Worm (Caenorhabditis elegans) whole organism, L1 larva: ENCODE measurements around the gene F31D4.2.

Source experiments
- C16A3.4 ChIP-seq: fragments of 150-350 bp; optimal IDR thresholded peaks from 2 replicates; lab custom pipeline; 2014; ENCODE audit warnings: missing biosample characterization, missing genetic modification characterization
- C34B4.2 ChIP-seq: sonication (generic microtip); optimal IDR thresholded peaks from 2 replicates; lab custom pipeline; 2017; ENCODE audit warnings: mild to moderate bottlenecking, missing genetic modification characterization, missing compliant biosample characterization
- alr-1 ChIP-seq: fragments of 200-800 bp; sonication (Bioruptor generic); optimal IDR thresholded peaks from 2 replicates; lab custom pipeline; 2018; ENCODE audit warnings: borderline replicate concordance, mild to moderate bottlenecking, missing genetic modification characterization, missing compliant biosample characterization
- aly-2 ChIP-seq: fragments of 150-350 bp; optimal IDR thresholded peaks from 2 replicates; lab custom pipeline; 2014; ENCODE audit warnings: missing biosample characterization, missing genetic modification characterization
- ceh-82 ChIP-seq, 3 experiments: fragments of 150-350 bp in 1 of 3; sonication (generic microtip) in 2 of 3; optimal IDR thresholded peaks; 2 replicates each; lab custom pipeline; 2014 to 2017; ENCODE audit warnings: missing biosample characterization in 3 of 3, missing genetic modification characterization in 3 of 3
- ceh-88 ChIP-seq: fragments of 200-800 bp; sonication (Bioruptor generic); IDR thresholded peaks from 2 replicates; pipeline ENCODE4 v1.3.6; 2022; ENCODE audit warnings: missing genetic modification characterization, missing compliant biosample characterization
- dpl-1 ChIP-seq, 3 experiments: fragments of 150-350 bp in 2 of 3; sonication (generic microtip) in 1 of 3; optimal IDR thresholded peaks; 2 replicates each; lab custom pipeline; 2014 to 2017; ENCODE audit warnings: missing biosample characterization in 3 of 3, missing genetic modification characterization in 3 of 3, missing genetic modification reagents in 3 of 3
- efl-1 ChIP-seq, 4 experiments: fragments of 150-350 bp; optimal IDR thresholded peaks in 3 of 4; peaks in 1 of 4; 1 replicate in 1 of 4; 2 replicates in 3 of 4; lab custom pipeline; 2014; ENCODE audit warnings: missing biosample characterization in 2 of 4, missing genetic modification characterization in 2 of 4, missing genetic modification reagents in 2 of 4
- efl-3 ChIP-seq: fragments of 200-800 bp; sonication (Bioruptor generic); optimal IDR thresholded peaks from 2 replicates; lab custom pipeline; 2018; ENCODE audit warnings: mild to moderate bottlenecking, missing genetic modification characterization, missing compliant biosample characterization
- egl-13 ChIP-seq: sonication (generic microtip); optimal IDR thresholded peaks from 2 replicates; lab custom pipeline; 2016; ENCODE audit warnings: missing genotype, missing genetic modification reagents, missing genetic modification characterization, missing compliant biosample characterization
- ets-5 ChIP-seq: fragments of 200-800 bp; sonication (Bioruptor generic); IDR thresholded peaks from 2 replicates; pipeline ENCODE4 v1.3.6; 2022; ENCODE audit warnings: missing genetic modification characterization, missing compliant biosample characterization
- fkh-10 ChIP-seq: sonication (generic microtip); optimal IDR thresholded peaks from 2 replicates; lab custom pipeline; 2017; ENCODE audit warnings: missing biosample characterization, missing genetic modification reagents, missing genetic modification characterization
- fkh-8 ChIP-seq: sonication (generic microtip); optimal IDR thresholded peaks from 2 replicates; lab custom pipeline; 2016; ENCODE audit warnings: mild to moderate bottlenecking, missing genetic modification characterization, missing compliant biosample characterization
- hlh-17 ChIP-seq: fragments of 200-800 bp; sonication (Bioruptor generic); optimal IDR thresholded peaks from 2 replicates; lab custom pipeline; 2018; ENCODE audit warnings: missing genetic modification characterization, mild to moderate bottlenecking, missing compliant biosample characterization, moderate library complexity, borderline replicate concordance
- isw-1 ChIP-seq: fragments of 200-800 bp; sonication (Bioruptor generic); IDR thresholded peaks from 2 replicates; pipeline ENCODE4 v1.3.6; 2022; ENCODE audit warnings: missing genetic modification characterization, missing compliant biosample characterization
- lin-14 ChIP-seq: fragments of 200-800 bp; sonication (Bioruptor generic); optimal IDR thresholded peaks from 2 replicates; lab custom pipeline; 2018; ENCODE audit warnings: mild to moderate bottlenecking, missing genetic modification characterization, moderate library complexity, missing compliant biosample characterization
- lin-15B ChIP-seq: fragments of 150-350 bp; sonication (generic microtip); optimal IDR thresholded peaks from 3 replicates; lab custom pipeline; 2014; ENCODE audit warnings: missing biosample characterization, missing genetic modification characterization
- lin-35 ChIP-seq, 2 experiments: fragments of 150-350 bp; optimal IDR thresholded peaks; 2 replicates each; lab custom pipeline; 2014; ENCODE audit warnings: missing biosample characterization in 2 of 2, missing genetic modification characterization in 2 of 2, missing genetic modification reagents in 2 of 2
- lir-3 ChIP-seq: sonication (generic microtip); optimal IDR thresholded peaks from 2 replicates; lab custom pipeline; 2016; ENCODE audit warnings: mild to moderate bottlenecking, missing genetic modification characterization, moderate library complexity, missing compliant biosample characterization; ENCODE audit not compliant: poor library complexity
- lsy-2 ChIP-seq, 2 experiments: fragments of 150-350 bp; optimal IDR thresholded peaks; 2 replicates each; lab custom pipeline; 2014; ENCODE audit warnings: missing biosample characterization in 2 of 2, missing genetic modification characterization in 2 of 2
- mep-1 ChIP-seq: fragments of 150-350 bp; optimal IDR thresholded peaks from 2 replicates; lab custom pipeline; 2014; ENCODE audit warnings: missing biosample characterization, missing genetic modification characterization
- nhr-12 ChIP-seq: sonication (generic microtip); optimal IDR thresholded peaks from 2 replicates; lab custom pipeline; 2017; ENCODE audit warnings: missing biosample characterization, missing genetic modification characterization
- nhr-19 ChIP-seq: fragments of 200-800 bp; sonication (Bioruptor generic); conservative IDR thresholded peaks from 2 replicates; pipeline ENCODE4 v1.3.6; 2022; ENCODE audit warnings: missing genetic modification characterization, missing compliant biosample characterization
- nhr-20 ChIP-seq: sonication (generic microtip); optimal IDR thresholded peaks from 2 replicates; lab custom pipeline; 2016; ENCODE audit warnings: mild to moderate bottlenecking, missing genetic modification characterization, missing compliant biosample characterization
- nhr-237 ChIP-seq: fragments of 150-350 bp; optimal IDR thresholded peaks from 2 replicates; lab custom pipeline; 2014; ENCODE audit warnings: missing biosample characterization, missing genetic modification characterization
- nhr-28 ChIP-seq: fragments of 150-350 bp; optimal IDR thresholded peaks from 2 replicates; lab custom pipeline; 2014; ENCODE audit warnings: missing biosample characterization, missing genetic modification characterization
- nhr-47 ChIP-seq: sonication (generic microtip); optimal IDR thresholded peaks from 2 replicates; lab custom pipeline; 2016; ENCODE audit warnings: mild to moderate bottlenecking, missing genetic modification characterization, moderate library complexity, missing compliant biosample characterization
- nhr-71 ChIP-seq: sonication (generic microtip); optimal IDR thresholded peaks from 2 replicates; lab custom pipeline; 2016; ENCODE audit warnings: mild to moderate bottlenecking, missing genetic modification characterization, moderate library complexity, missing compliant biosample characterization
- nhr-85 ChIP-seq: sonication (generic microtip); peaks from one replicate; lab custom pipeline; 2016; ENCODE audit warnings: missing genetic modification characterization, inconsistent platforms, missing compliant biosample characterization
- nhr-90 ChIP-seq: sonication (generic microtip); optimal IDR thresholded peaks from 2 replicates; lab custom pipeline; 2016; ENCODE audit warnings: mild to moderate bottlenecking, missing genetic modification characterization, missing compliant biosample characterization; ENCODE audit not compliant: poor library complexity
- pag-3 ChIP-seq: sonication (generic microtip); optimal IDR thresholded peaks from 2 replicates; lab custom pipeline; 2017; ENCODE audit warnings: missing genetic modification characterization, mild to moderate bottlenecking, missing compliant biosample characterization, antibody characterized with exemption, borderline replicate concordance; ENCODE audit not compliant: insufficient read depth
- pax-3 ChIP-seq: fragments of 200-800 bp; sonication (Bioruptor generic); optimal IDR thresholded peaks from 2 replicates; lab custom pipeline; 2018; ENCODE audit warnings: mild to moderate bottlenecking, missing genetic modification characterization, moderate library complexity, missing compliant biosample characterization
- rnt-1 ChIP-seq: sonication (generic microtip); optimal IDR thresholded peaks from 2 replicates; lab custom pipeline; 2016; ENCODE audit warnings: mild to moderate bottlenecking, missing genetic modification characterization, moderate library complexity, missing compliant biosample characterization
- skn-1 ChIP-seq: fragments of 150-350 bp; optimal IDR thresholded peaks from 2 replicates; lab custom pipeline; 2014; ENCODE audit warnings: missing biosample characterization, missing genetic modification characterization
- snu-23 ChIP-seq: sonication (generic microtip); optimal IDR thresholded peaks from 2 replicates; lab custom pipeline; 2016; ENCODE audit warnings: missing genetic modification characterization, missing compliant biosample characterization
- swsn-7 ChIP-seq: sonication (generic microtip); optimal IDR thresholded peaks from 2 replicates; lab custom pipeline; 2016; ENCODE audit warnings: missing genetic modification characterization, missing compliant biosample characterization
- tbx-2 ChIP-seq: sonication (generic microtip); optimal IDR thresholded peaks from 2 replicates; lab custom pipeline; 2016; ENCODE audit warnings: missing genetic modification characterization, missing compliant biosample characterization
- unc-86 ChIP-seq: sonication (generic microtip); optimal IDR thresholded peaks from 2 replicates; lab custom pipeline; 2016; ENCODE audit warnings: missing genetic modification characterization, missing compliant biosample characterization
- unc-98 ChIP-seq: fragments of 200-800 bp; sonication (Bioruptor generic); IDR thresholded peaks from 2 replicates; pipeline ENCODE4 v1.3.6; 2022; ENCODE audit warnings: missing genetic modification characterization, missing compliant biosample characterization
- vab-15 ChIP-seq: sonication (generic microtip); optimal IDR thresholded peaks from 2 replicates; lab custom pipeline; 2017; ENCODE audit warnings: missing genotype, mild to moderate bottlenecking, missing genetic modification characterization, missing compliant biosample characterization
- xbp-1 ChIP-seq: sonication (generic microtip); optimal IDR thresholded peaks from 2 replicates; lab custom pipeline; 2016; ENCODE audit warnings: missing genetic modification characterization, missing compliant biosample characterization
- ztf-11 ChIP-seq, 2 experiments: sonication (generic microtip); optimal IDR thresholded peaks; 2 replicates each; lab custom pipeline; 2016 to 2017; ENCODE audit warnings: missing genetic modification characterization in 2 of 2, missing biosample characterization in 1 of 2, missing compliant biosample characterization in 1 of 2

Gene F31D4.2

DNA sequence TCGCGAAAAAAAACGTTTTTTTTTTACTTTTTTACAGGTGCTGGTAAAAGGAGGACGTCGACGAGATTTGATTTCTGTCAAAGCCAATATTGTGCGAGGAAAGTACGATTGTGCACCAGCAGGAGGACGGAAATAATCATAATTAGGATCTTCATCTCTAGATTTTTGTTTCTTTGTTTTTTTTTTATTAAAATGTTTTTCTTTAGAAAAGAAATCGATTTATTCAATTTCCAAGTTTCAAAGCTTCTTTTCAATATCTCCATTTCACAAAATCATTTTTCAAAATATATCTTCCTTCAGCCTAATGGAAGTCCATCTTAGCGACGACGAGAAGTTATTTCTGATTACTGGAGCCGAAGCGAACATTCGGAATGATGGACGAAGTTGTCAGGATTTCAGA lies 6.8 kb downstream of the F31D4.2 start, which contains the start of gene exos-7:
Gene exos-7 (plus strand): TSS at position 301 of the 400 bp plus-strand sequence.
- TF ChIP-seq nhr-12 (no peak), C34B4.2 (tag; lab: Kevin White, UChicago) (no peak), nhr-237 (tag; lab: Kevin White, UChicago) (no peak), fkh-10 (GFP tag; lab: Kevin White, UChicago) (no peak), nhr-85 (tag; lab: Kevin White, UChicago) (peak; percentile 51)

DNA sequence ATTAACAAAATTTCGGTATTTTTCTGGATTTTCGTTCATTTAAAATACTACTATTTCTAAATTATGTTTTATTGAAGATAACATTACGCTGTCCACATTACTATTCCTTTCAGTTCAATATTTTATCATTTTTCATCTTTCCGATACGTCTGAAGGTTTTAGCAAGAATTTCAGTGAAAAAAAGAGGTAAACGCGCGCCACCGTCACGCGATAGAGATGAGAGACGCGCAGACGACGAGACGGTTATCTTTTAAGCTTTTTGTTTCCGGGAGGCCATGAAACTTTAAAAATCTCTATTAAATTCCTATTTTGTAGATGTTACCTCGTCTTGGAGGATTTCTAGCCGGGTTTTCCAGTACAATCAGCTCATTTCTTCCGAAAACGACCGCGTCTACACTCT lies 7.6 kb downstream of the F31D4.2 start, which contains the start of gene mrps-12:
Gene mrps-12 (plus strand): TSS at position 316 of the 400 bp plus-strand sequence.
- TF ChIP-seq lin-35 (GFP tag; optimal IDR thresholded peaks at IDR 0.05; lab: Kevin White, UChicago), result peak; percentile 17 to 42
- TF ChIP-seq ets-5 (GFP tag; lab: Robert Waterston, UW), result no peak
- TF ChIP-seq ztf-11 (tag; optimal IDR thresholded peaks at IDR 0.05; lab: Kevin White, UChicago), result no peak
- peak; percentile 35 for TF ChIP-seq nhr-71 (tag; lab: Kevin White, UChicago)
- TF ChIP-seq nhr-20 (tag; lab: Kevin White, UChicago), result no peak
- TF ChIP-seq lin-15B (tag; lab: Kevin White, UChicago), result peak; percentile 14
- peak; percentile 7 to 61 for TF ChIP-seq lsy-2 (tag; optimal IDR thresholded peaks at IDR 0.05; lab: Kevin White, UChicago)
- no peak for TF ChIP-seq nhr-90 (tag; lab: Kevin White, UChicago)
- TF ChIP-seq vab-15 (tag; lab: Kevin White, UChicago), result no peak
- no peak for TF ChIP-seq unc-86 (tag; lab: Kevin White, UChicago)
- no peak for TF ChIP-seq nhr-28
- TF ChIP-seq fkh-10 (GFP tag; lab: Kevin White, UChicago), result no peak
- TF ChIP-seq rnt-1 (tag; lab: Kevin White, UChicago), result peak; percentile 9
- no peak for TF ChIP-seq nhr-47 (tag; lab: Kevin White, UChicago)
- TF ChIP-seq dpl-1 (GFP tag; optimal IDR thresholded peaks at IDR 0.05; lab: Kevin White, UChicago), result peak in 1 of 3 experiments; percentile 15
- no peak for TF ChIP-seq C34B4.2 (tag; lab: Kevin White, UChicago)
- peak; percentile 12 to 37 for TF ChIP-seq efl-1 (optimal IDR thresholded peaks at IDR 0.05; lab: Kevin White, UChicago)
- TF ChIP-seq efl-1 (GFP tag; optimal IDR thresholded peaks at IDR 0.05 in 1 of 2; lab: Kevin White, UChicago), result peak in 1 of 2 experiments; percentile 29
- no peak for TF ChIP-seq skn-1 (tag; lab: Kevin White, UChicago)

DNA sequence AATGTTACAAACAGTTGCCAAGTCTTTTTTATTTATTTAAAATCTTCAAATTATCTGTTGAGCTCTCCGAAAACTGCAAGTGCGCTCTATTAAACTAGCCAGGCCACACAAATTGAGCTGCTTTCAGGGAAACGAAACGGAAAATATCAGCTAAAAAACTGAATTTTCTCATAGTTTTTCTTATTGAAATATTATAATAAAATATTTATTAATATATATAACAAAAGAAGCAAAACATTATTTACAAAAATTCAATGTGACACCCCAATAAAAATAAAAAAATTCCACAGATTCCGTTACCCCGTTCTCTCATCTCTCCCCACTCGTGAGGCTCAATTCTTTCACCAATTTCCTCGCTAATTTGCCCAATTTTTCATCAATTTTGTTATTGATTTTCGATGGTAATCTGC lies 12.8 kb downstream of the F31D4.2 start:
- TF ChIP-seq efl-1 (optimal IDR thresholded peaks at IDR 0.05; lab: Kevin White, UChicago), result peak in 1 of 2 experiments; percentile 8
- peak in 1 of 2 experiments; percentile 6 for TF ChIP-seq efl-1 (GFP tag; optimal IDR thresholded peaks at IDR 0.05 in 1 of 2; lab: Kevin White, UChicago)
- peak; percentile 19 for TF ChIP-seq mep-1 (tag; lab: Kevin White, UChicago)
- TF ChIP-seq fkh-10 (GFP tag; lab: Kevin White, UChicago), result no peak
- TF ChIP-seq pax-3, result peak; percentile 60
- no peak for TF ChIP-seq hlh-17 (GFP tag; lab: Kevin White, UChicago)
- peak; percentile 74 for TF ChIP-seq unc-98
- peak; percentile 77 for TF ChIP-seq lin-14 (GFP tag; lab: Kevin White, UChicago)
- peak; percentile 37 for TF ChIP-seq lir-3 (tag; lab: Kevin White, UChicago)
- peak; percentile 33 for TF ChIP-seq xbp-1 (tag; lab: Kevin White, UChicago)
- TF ChIP-seq lsy-2 (tag; optimal IDR thresholded peaks at IDR 0.05; lab: Kevin White, UChicago), result peak in 1 of 2 experiments; percentile 53
- peak; percentile 34; the same call in 1 of the 2 replicates for TF ChIP-seq ceh-88 (GFP tag; lab: Robert Waterston, UW)
- peak; percentile 36 for TF ChIP-seq snu-23 (GFP tag; lab: Kevin White, UChicago)
- peak; percentile 54 for TF ChIP-seq nhr-71 (tag; lab: Kevin White, UChicago)
- peak; percentile 34 for TF ChIP-seq tbx-2 (tag; lab: Kevin White, UChicago)
- TF ChIP-seq nhr-19 (GFP tag; lab: Robert Waterston, UW), result peak; percentile 16; the same call in 1 of the 2 replicates
- peak; percentile 58 for TF ChIP-seq nhr-47 (tag; lab: Kevin White, UChicago)
- peak in 2 of 3 experiments; percentile 5 to 13 for TF ChIP-seq ceh-82 (tag; optimal IDR thresholded peaks at IDR 0.05; lab: Kevin White, UChicago)
- peak; percentile 46; the same call in 1 of the 2 replicates for TF ChIP-seq isw-1 (GFP tag; lab: Robert Waterston, UW)
- no peak for TF ChIP-seq aly-2 (tag; lab: Kevin White, UChicago)
- TF ChIP-seq alr-1, result no peak
- TF ChIP-seq nhr-90 (tag; lab: Kevin White, UChicago), result peak; percentile 32
- TF ChIP-seq nhr-85 (tag; lab: Kevin White, UChicago), result peak; percentile 63
- TF ChIP-seq egl-13 (tag; lab: Kevin White, UChicago), result peak; percentile 4
- no peak for TF ChIP-seq efl-3 (GFP tag; lab: Kevin White, UChicago)
- TF ChIP-seq dpl-1 (GFP tag; optimal IDR thresholded peaks at IDR 0.05; lab: Kevin White, UChicago), result peak in 1 of 3 experiments; percentile 42
- TF ChIP-seq C16A3.4 (tag; lab: Kevin White, UChicago), result peak; percentile 22
- TF ChIP-seq lin-35 (GFP tag; optimal IDR thresholded peaks at IDR 0.05; lab: Kevin White, UChicago), result no peak
- TF ChIP-seq swsn-7 (tag; lab: Kevin White, UChicago), result peak; percentile 2
- peak; percentile 40 for TF ChIP-seq fkh-8 (tag; lab: Kevin White, UChicago)
- no peak for TF ChIP-seq pag-3 (tag; lab: Kevin White, UChicago)
